Fruit fly (Drosophila melanogaster): ENCODE results near the gene CG13484.

CG13484 gene

DNA sequence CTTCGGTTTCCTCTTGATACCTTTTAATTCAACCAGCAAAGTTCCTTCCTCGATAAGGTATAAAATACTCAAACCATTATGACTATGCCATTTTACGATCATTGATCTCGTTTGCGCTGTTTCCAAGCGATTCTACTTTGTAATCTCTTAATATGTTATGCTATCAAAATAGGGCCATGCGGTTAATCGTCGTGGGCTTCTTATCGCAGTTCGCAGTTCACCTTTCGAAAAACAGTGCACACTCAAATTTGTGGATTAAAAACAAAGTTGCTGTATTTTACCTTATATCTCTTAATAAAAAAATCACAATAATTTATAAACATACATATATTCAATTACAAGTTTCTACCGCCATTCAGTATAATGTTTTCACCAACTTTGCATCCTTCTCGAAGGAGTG is 47.2 kb upstream of the CG13484 start:
- TF ChIP-seq tai (GFP tag; optimal IDR thresholded peaks at IDR 0.05) = no peak
- TF ChIP-seq ey (GFP tag; optimal IDR thresholded peaks at IDR 0.05) = no peak
- no peak for TF ChIP-seq Vsx2 (GFP tag; optimal IDR thresholded peaks at IDR 0.05; ENCODE audit: partially characterized antibody)
- TF ChIP-seq dsf (GFP tag; optimal IDR thresholded peaks at IDR 0.05; ENCODE audit: borderline replicate concordance) = no peak
- TF ChIP-seq jim (GFP tag; optimal IDR thresholded peaks at IDR 0.05) = no peak
- no peak for TF ChIP-seq Rel (GFP tag; optimal IDR thresholded peaks at IDR 0.05)
- TF ChIP-seq Rel (tag; optimal IDR thresholded peaks at IDR 0.05) = no peak
- no peak for TF ChIP-seq woc (GFP tag; optimal IDR thresholded peaks at IDR 0.05)
- no peak for TF ChIP-seq h (GFP tag; optimal IDR thresholded peaks at IDR 0.05)
- no peak for TF ChIP-seq GATAd (GFP tag; optimal IDR thresholded peaks at IDR 0.05)
- no peak for TF ChIP-seq Abd-B (GFP tag; optimal IDR thresholded peaks at IDR 0.05)
- TF ChIP-seq foxo (GFP tag; optimal IDR thresholded peaks at IDR 0.05) = no peak
- no peak for TF ChIP-seq dmrt93B (GFP tag; optimal IDR thresholded peaks at IDR 0.05)
- no peak for TF ChIP-seq Dfd (GFP tag; optimal IDR thresholded peaks at IDR 0.05)
- TF ChIP-seq psq (GFP tag; optimal IDR thresholded peaks at IDR 0.05) = no peak
- TF ChIP-seq CG32264 (GFP tag; optimal IDR thresholded peaks at IDR 0.05) = no peak

DNA sequence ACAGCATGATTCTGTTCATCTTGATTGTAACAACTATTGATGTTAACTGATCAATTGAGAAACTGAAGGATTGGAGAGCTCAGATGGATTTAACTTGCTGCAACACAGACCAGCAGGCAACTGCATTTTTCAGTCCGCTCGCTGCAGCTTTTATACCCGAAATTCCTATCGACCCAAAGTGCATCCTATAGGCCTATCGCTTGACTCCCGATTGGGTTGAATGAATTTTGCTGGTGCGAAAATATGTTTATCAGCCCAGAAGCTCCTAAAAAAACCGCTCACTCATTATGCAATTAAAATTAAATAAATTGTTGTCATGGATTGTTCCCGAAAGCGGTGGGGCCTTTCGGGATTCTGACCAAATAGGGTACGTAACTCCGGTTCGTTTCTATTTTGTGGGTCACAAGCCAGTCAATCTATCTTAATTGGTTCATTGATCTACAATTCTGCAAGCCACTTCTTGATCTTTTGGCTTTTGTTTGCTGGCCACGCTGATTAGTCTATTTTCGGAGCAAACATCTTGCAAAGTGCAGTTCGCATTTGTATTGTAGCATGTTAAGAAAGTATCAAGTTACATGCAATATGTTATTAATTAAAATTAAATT is 45.2 kb upstream of the CG13484 start, which contains the start of gene Fbp1:
TSS of gene Fbp1 (minus strand) at position 113 of the 605 bp plus-strand sequence.
- TF ChIP-seq pan (optimal IDR thresholded peaks at IDR 0.05) = no peak
- TF ChIP-seq Hr83 (GFP tag; optimal IDR thresholded peaks at IDR 0.05; ENCODE audit: poor library complexity, severe bottlenecking) = no peak
- TF ChIP-seq Vsx2 (GFP tag; optimal IDR thresholded peaks at IDR 0.05; ENCODE audit: partially characterized antibody) = no peak
- no peak for TF ChIP-seq lola (GFP tag; optimal IDR thresholded peaks at IDR 0.05)
- TF ChIP-seq N (GFP tag; optimal IDR thresholded peaks at IDR 0.05) = no peak
- no peak for TF ChIP-seq Abd-B (GFP tag; optimal IDR thresholded peaks at IDR 0.05)
- TF ChIP-seq Sp1 (GFP tag; optimal IDR thresholded peaks at IDR 0.05) = no peak
- no peak for TF ChIP-seq dsf (GFP tag; optimal IDR thresholded peaks at IDR 0.05; ENCODE audit: borderline replicate concordance)
- peak; percentile 43 for TF ChIP-seq Hnf4 (GFP tag; optimal IDR thresholded peaks at IDR 0.05)
- no peak for TF ChIP-seq GATAd (GFP tag; optimal IDR thresholded peaks at IDR 0.05)
- TF ChIP-seq dl (GFP tag; optimal IDR thresholded peaks at IDR 0.05; ENCODE audit: insufficient read depth in 1 of 2, partially characterized antibody in 2 of 2) = no peak
- TF ChIP-seq br (GFP tag; optimal IDR thresholded peaks at IDR 0.05) = no peak
- TF ChIP-seq Rel (GFP tag; optimal IDR thresholded peaks at IDR 0.05) = no peak
- peak; percentile 58 for TF ChIP-seq Rel (tag; optimal IDR thresholded peaks at IDR 0.05)

DNA sequence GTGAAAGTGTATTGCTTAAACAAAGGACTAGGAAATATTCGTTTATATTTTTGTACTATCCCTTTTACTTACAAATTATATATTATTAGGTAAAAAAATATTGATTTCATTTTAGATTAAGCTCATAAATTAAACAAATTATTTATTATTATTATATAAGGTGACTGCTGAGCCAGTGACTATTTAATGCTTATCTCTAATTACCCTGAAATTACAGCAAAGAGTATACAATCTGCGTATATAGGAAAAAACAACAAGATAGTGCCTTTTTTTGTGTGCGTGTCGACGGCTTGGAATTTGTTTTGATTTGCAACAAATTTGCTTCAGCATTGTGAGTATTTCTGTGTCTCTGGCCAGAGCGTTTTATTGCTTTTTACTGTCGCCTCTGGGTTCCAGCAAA is 36.6 kb upstream of the CG13484 start:
- TF ChIP-seq Jra (GFP tag; optimal IDR thresholded peaks at IDR 0.05) (no peak), CrebA (GFP tag; optimal IDR thresholded peaks at IDR 0.05; ENCODE audit: borderline replicate concordance) (no peak), fru (GFP tag; optimal IDR thresholded peaks at IDR 0.05) (no peak), rgr (GFP tag; optimal IDR thresholded peaks at IDR 0.05) (no peak), foxo (GFP tag; optimal IDR thresholded peaks at IDR 0.05) (no peak), Hr83 (GFP tag; optimal IDR thresholded peaks at IDR 0.05; ENCODE audit: poor library complexity, severe bottlenecking) (no peak), Abd-B (GFP tag; optimal IDR thresholded peaks at IDR 0.05) (no peak), woc (GFP tag; optimal IDR thresholded peaks at IDR 0.05) (no peak), lola (GFP tag; optimal IDR thresholded peaks at IDR 0.05) (no peak), CG9705 (GFP tag; optimal IDR thresholded peaks at IDR 0.05) (no peak), tai (GFP tag; optimal IDR thresholded peaks at IDR 0.05) (no peak), dmrt93B (GFP tag; optimal IDR thresholded peaks at IDR 0.05) (no peak), Mio (GFP tag; optimal IDR thresholded peaks at IDR 0.05) (no peak), pan (optimal IDR thresholded peaks at IDR 0.05) (no peak)

DNA sequence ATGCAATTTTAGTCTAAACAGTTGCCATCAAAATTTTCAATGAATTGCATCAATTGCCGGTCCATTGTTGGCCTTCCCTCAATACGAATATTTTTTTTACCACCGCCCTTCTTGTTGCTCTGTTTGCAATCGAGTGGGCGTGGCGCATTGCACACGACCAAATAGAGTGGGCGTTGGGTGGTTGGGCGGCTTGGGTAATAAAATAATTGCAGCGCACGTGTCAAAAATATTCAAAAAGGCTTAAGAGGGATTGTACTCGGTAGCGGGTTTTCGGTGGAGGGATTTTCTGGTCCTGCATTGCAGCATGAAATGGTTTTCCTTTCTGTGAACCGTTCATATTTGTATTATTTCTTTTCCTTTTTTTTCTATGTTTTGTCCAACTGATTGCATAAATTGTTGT is 36.1 kb upstream of the CG13484 start:
- TF ChIP-seq Rel (GFP tag; optimal IDR thresholded peaks at IDR 0.05) = no peak
- TF ChIP-seq Rel (tag; optimal IDR thresholded peaks at IDR 0.05) = no peak
- TF ChIP-seq Hr78 (GFP tag; optimal IDR thresholded peaks at IDR 0.05) = no peak
- no peak for TF ChIP-seq Hr83 (GFP tag; optimal IDR thresholded peaks at IDR 0.05; ENCODE audit: poor library complexity, severe bottlenecking)
- TF ChIP-seq Vsx2 (GFP tag; optimal IDR thresholded peaks at IDR 0.05; ENCODE audit: partially characterized antibody) = no peak
- TF ChIP-seq rgr (GFP tag; optimal IDR thresholded peaks at IDR 0.05) = no peak
- no peak for TF ChIP-seq CrebA (GFP tag; optimal IDR thresholded peaks at IDR 0.05; ENCODE audit: borderline replicate concordance)
- TF ChIP-seq psq (GFP tag; optimal IDR thresholded peaks at IDR 0.05) = no peak
- no peak for TF ChIP-seq dl (GFP tag; optimal IDR thresholded peaks at IDR 0.05; ENCODE audit: insufficient read depth in 1 of 2, partially characterized antibody in 2 of 2)
- no peak for TF ChIP-seq Mio (GFP tag; optimal IDR thresholded peaks at IDR 0.05)
- no peak for TF ChIP-seq woc (GFP tag; optimal IDR thresholded peaks at IDR 0.05)
- TF ChIP-seq foxo (GFP tag; optimal IDR thresholded peaks at IDR 0.05) = no peak
- no peak for TF ChIP-seq dsf (GFP tag; optimal IDR thresholded peaks at IDR 0.05; ENCODE audit: borderline replicate concordance)
- TF ChIP-seq Sp1 (GFP tag; optimal IDR thresholded peaks at IDR 0.05) = no peak
- TF ChIP-seq sv (GFP tag; optimal IDR thresholded peaks at IDR 0.05) = no peak
- TF ChIP-seq Myc (optimal IDR thresholded peaks at IDR 0.05) = no peak
- no peak for TF ChIP-seq dmrt93B (GFP tag; optimal IDR thresholded peaks at IDR 0.05)

All from whole organism, wandering third instar larva.